Fruit fly (Drosophila melanogaster) whole organism, embryonic: Measurements from ENCODE around the gene Vlet.

Source experiments
- Abd-B ChIP-seq: fragments of 200-800 bp; sonication (Bioruptor generic); optimal IDR thresholded peaks from 2 replicates; lab custom pipeline; 2018; ENCODE audit warnings: missing biosample characterization, mild to moderate bottlenecking, missing genetic modification characterization, moderate library complexity
- Adf1 ChIP-seq: fragments of 200-800 bp; sonication (Bioruptor generic); IDR thresholded peaks from 2 replicates; pipeline ENCODE4 v1.3.6; 2022; ENCODE audit warnings: missing biosample characterization, missing genetic modification characterization
- Aef1 ChIP-seq: fragments of 200-800 bp; sonication (Bioruptor generic); IDR thresholded peaks from 3 replicates; pipeline ENCODE4 v1.3.6; 2022; ENCODE audit warnings: missing biosample characterization, missing genetic modification characterization
- Atf3 ChIP-seq: fragments of 200-800 bp; sonication (Bioruptor generic); optimal IDR thresholded peaks from 3 replicates; lab custom pipeline; 2016; ENCODE audit warnings: missing biosample characterization, missing genetic modification characterization
- Bgb ChIP-seq: fragments of 200-800 bp; sonication (Bioruptor generic); IDR thresholded peaks from 2 replicates; pipeline ENCODE4 v1.3.6; 2022; ENCODE audit warnings: missing biosample characterization, missing genetic modification characterization; ENCODE audit not compliant: partially characterized antibody
- BtbVII ChIP-seq: fragments of 200-800 bp; sonication (Bioruptor generic); optimal IDR thresholded peaks from 3 replicates; lab custom pipeline; 2017; ENCODE audit warnings: missing biosample characterization, mild to moderate bottlenecking, missing genetic modification characterization
- CG11696 ChIP-seq: fragments of 200-800 bp; sonication (Bioruptor generic); IDR thresholded peaks from 2 replicates; pipeline ENCODE4 v1.3.6; 2022; ENCODE audit warnings: missing biosample characterization, missing genetic modification characterization
- CG12391 ChIP-seq: fragments of 200-800 bp; sonication (Bioruptor generic); optimal IDR thresholded peaks from 3 replicates; lab custom pipeline; 2018; ENCODE audit warnings: missing biosample characterization, mild to moderate bottlenecking, missing genetic modification characterization, moderate library complexity
- CG15269 ChIP-seq: fragments of 200-800 bp; sonication (Bioruptor generic); optimal IDR thresholded peaks from 2 replicates; lab custom pipeline; 2018; ENCODE audit warnings: missing biosample characterization, mild to moderate bottlenecking, missing genetic modification characterization, moderate library complexity
- CG15696 ChIP-seq: fragments of 200-800 bp; sonication (Bioruptor generic); optimal IDR thresholded peaks from 2 replicates; lab custom pipeline; 2019; ENCODE audit warnings: missing biosample characterization, mild to moderate bottlenecking, missing genetic modification characterization, moderate library complexity
- CG17328 ChIP-seq: fragments of 200-800 bp; sonication (Bioruptor generic); IDR thresholded peaks from 2 replicates; pipeline ENCODE4 v1.3.6; 2022; ENCODE audit warnings: missing biosample characterization, missing genetic modification characterization
- CG17385 ChIP-seq: fragments of 200-800 bp; sonication (Bioruptor generic); optimal IDR thresholded peaks from 3 replicates; lab custom pipeline; 2018; ENCODE audit warnings: missing biosample characterization, mild to moderate bottlenecking, missing genetic modification characterization
- CG2120 ChIP-seq: fragments of 200-800 bp; sonication (Bioruptor generic); optimal IDR thresholded peaks from 3 replicates; lab custom pipeline; 2016; ENCODE audit warnings: missing biosample characterization, missing genetic modification characterization
- CG2889 ChIP-seq: fragments of 200-800 bp; sonication (Bioruptor generic); IDR thresholded peaks from 3 replicates; pipeline ENCODE4 v1.3.6; 2022; ENCODE audit warnings: missing biosample characterization, missing genetic modification characterization
- CG34224 ChIP-seq: fragments of 200-800 bp; sonication (Bioruptor generic); IDR thresholded peaks from 3 replicates; pipeline ENCODE4 v1.3.6; 2022; ENCODE audit warnings: missing biosample characterization, missing genetic modification characterization; ENCODE audit not compliant: partially characterized antibody
- CG4424 ChIP-seq: fragments of 200-800 bp; sonication (Bioruptor generic); optimal IDR thresholded peaks from 3 replicates; lab custom pipeline; 2016; ENCODE audit warnings: missing biosample characterization, missing genetic modification characterization
- CG6683 ChIP-seq: fragments of 200-800 bp; sonication (Bioruptor generic); optimal IDR thresholded peaks from 2 replicates; lab custom pipeline; 2017; ENCODE audit warnings: missing biosample characterization, mild to moderate bottlenecking, missing genetic modification characterization, missing genetic modification reagents
- CG7556 ChIP-seq: fragments of 200-800 bp; sonication (Bioruptor generic); optimal IDR thresholded peaks from 2 replicates; lab custom pipeline; 2017; ENCODE audit warnings: missing biosample characterization, mild to moderate bottlenecking, missing genetic modification characterization
- CG7839 ChIP-seq: fragments of 200-800 bp; sonication (Bioruptor generic); optimal IDR thresholded peaks from 3 replicates; lab custom pipeline; 2018; ENCODE audit warnings: missing biosample characterization, mild to moderate bottlenecking, missing genetic modification characterization, moderate library complexity
- CG8359 ChIP-seq: fragments of 200-800 bp; sonication (Bioruptor generic); optimal IDR thresholded peaks from 2 replicates; lab custom pipeline; 2017; ENCODE audit warnings: missing biosample characterization, mild to moderate bottlenecking, missing genetic modification characterization, borderline replicate concordance
- CG8924 ChIP-seq: fragments of 200-800 bp; optimal IDR thresholded peaks from 3 replicates; lab custom pipeline; 2019; ENCODE audit warnings: missing biosample characterization, mild to moderate bottlenecking, missing genetic modification characterization, moderate library complexity
- Camta ChIP-seq: fragments of 200-800 bp; sonication (Bioruptor generic); optimal IDR thresholded peaks from 2 replicates; lab custom pipeline; 2016; ENCODE audit warnings: missing biosample characterization, missing genetic modification characterization
- Chrac-16 ChIP-seq: fragments of 200-800 bp; sonication (Bioruptor generic); optimal IDR thresholded peaks from 3 replicates; lab custom pipeline; 2016; ENCODE audit warnings: missing biosample characterization, missing genetic modification characterization
- E2f1 ChIP-seq: fragments of 200-800 bp; sonication (Bioruptor generic); IDR thresholded peaks from 2 replicates; pipeline ENCODE4 v1.3.6; 2022; ENCODE audit warnings: missing biosample characterization, missing genetic modification characterization
- Fer1 ChIP-seq: fragments of 200-800 bp; sonication (Bioruptor generic); optimal IDR thresholded peaks from 2 replicates; lab custom pipeline; 2017; ENCODE audit warnings: missing biosample characterization, mild to moderate bottlenecking, missing genetic modification characterization
- Fer2 ChIP-seq: fragments of 200-800 bp; sonication (Bioruptor generic); optimal IDR thresholded peaks from 2 replicates; lab custom pipeline; 2018; ENCODE audit warnings: missing biosample characterization, mild to moderate bottlenecking, missing genetic modification characterization, moderate library complexity
- Hand ChIP-seq: fragments of 200-800 bp; sonication (Bioruptor generic); optimal IDR thresholded peaks from 2 replicates; lab custom pipeline; 2017; ENCODE audit warnings: mild to moderate bottlenecking, missing biosample characterization, missing genetic modification reagents, missing genetic modification characterization
- HmgZ ChIP-seq: fragments of 200-800 bp; sonication (Bioruptor generic); optimal IDR thresholded peaks from 2 replicates; lab custom pipeline; 2018; ENCODE audit warnings: missing biosample characterization, mild to moderate bottlenecking, missing genetic modification characterization
- Scr ChIP-seq: fragments of 200-800 bp; sonication (Bioruptor generic); IDR thresholded peaks from 2 replicates; pipeline ENCODE4 v1.3.6; 2022; ENCODE audit warnings: missing biosample characterization, missing genetic modification characterization; ENCODE audit not compliant: partially characterized antibody
- Sin3A ChIP-seq: fragments of >200 bp; optimal IDR thresholded peaks from 2 replicates; lab custom pipeline; 2018
- abd-A ChIP-seq: fragments of 200-800 bp; sonication (Bioruptor generic); optimal IDR thresholded peaks from 3 replicates; lab custom pipeline; 2019; ENCODE audit warnings: missing biosample characterization, mild to moderate bottlenecking, missing genetic modification characterization, moderate library complexity
- aop ChIP-seq: fragments of 200-800 bp; sonication (Bioruptor generic); IDR thresholded peaks from 2 replicates; pipeline ENCODE4 v1.3.6; 2022; ENCODE audit warnings: missing biosample characterization, missing genetic modification characterization
- ap ChIP-seq: fragments of 200-800 bp; sonication (Bioruptor generic); IDR thresholded peaks from 2 replicates; pipeline ENCODE4 v1.3.6; 2022; ENCODE audit warnings: missing biosample characterization, missing genetic modification characterization
- crc ChIP-seq: fragments of 200-800 bp; sonication (Bioruptor generic); optimal IDR thresholded peaks from 2 replicates; lab custom pipeline; 2016; ENCODE audit warnings: missing biosample characterization, missing genetic modification characterization
- fru ChIP-seq: fragments of >200 bp; optimal IDR thresholded peaks from 2 replicates; lab custom pipeline; 2017
- fu2 ChIP-seq: fragments of 200-800 bp; sonication (Bioruptor generic); optimal IDR thresholded peaks from 2 replicates; lab custom pipeline; 2016; ENCODE audit warnings: missing biosample characterization, missing genetic modification characterization
- gem ChIP-seq: fragments of 200-800 bp; sonication (Bioruptor generic); optimal IDR thresholded peaks from 2 replicates; lab custom pipeline; 2019; ENCODE audit warnings: missing biosample characterization, mild to moderate bottlenecking, missing genetic modification characterization, moderate library complexity
- gsb-n ChIP-seq: fragments of 200-800 bp; sonication (Bioruptor generic); optimal IDR thresholded peaks from 3 replicates; lab custom pipeline; 2018; ENCODE audit warnings: missing biosample characterization, mild to moderate bottlenecking, missing genetic modification characterization
- ind ChIP-seq: fragments of 200-800 bp; sonication (Bioruptor generic); optimal IDR thresholded peaks from 3 replicates; lab custom pipeline; 2016; ENCODE audit warnings: missing biosample characterization, missing genetic modification characterization
- knrl ChIP-seq: fragments of 200-800 bp; sonication (Bioruptor generic); IDR thresholded peaks from 3 replicates; pipeline ENCODE4 v1.3.6; 2022; ENCODE audit warnings: missing biosample characterization, missing genetic modification characterization; ENCODE audit not compliant: partially characterized antibody
- peb ChIP-seq: fragments of 200-800 bp; sonication (Bioruptor generic); IDR thresholded peaks from 2 replicates; pipeline ENCODE4 v1.3.6; 2022; ENCODE audit warnings: missing biosample characterization, missing genetic modification characterization
- pzg ChIP-seq: fragments of 200-800 bp; sonication (Bioruptor generic); optimal IDR thresholded peaks from 3 replicates; lab custom pipeline; 2018; ENCODE audit warnings: missing biosample characterization, mild to moderate bottlenecking, missing genetic modification characterization, moderate library complexity
- sim ChIP-seq: fragments of 200-800 bp; sonication (Bioruptor generic); IDR thresholded peaks from 2 replicates; pipeline ENCODE4 v1.3.6; 2022; ENCODE audit warnings: missing biosample characterization, missing genetic modification characterization
- tio ChIP-seq: fragments of 200-800 bp; sonication (Bioruptor generic); optimal IDR thresholded peaks from 2 replicates; lab custom pipeline; 2017; ENCODE audit warnings: missing biosample characterization, missing genetic modification characterization, inconsistent platforms
- toy ChIP-seq: fragments of 200-800 bp; sonication (Bioruptor generic); IDR thresholded peaks from 2 replicates; pipeline ENCODE4 v1.3.6; 2022; ENCODE audit warnings: missing biosample characterization, missing genetic modification characterization
- trh ChIP-seq: fragments of 200-800 bp; sonication (Bioruptor generic); optimal IDR thresholded peaks from 2 replicates; lab custom pipeline; 2016; ENCODE audit warnings: missing biosample characterization, missing genetic modification characterization
- ttk ChIP-seq: fragments of 200-800 bp; sonication (Bioruptor generic); IDR thresholded peaks from 2 replicates; pipeline ENCODE4 v2.1.2; 2022; ENCODE audit warnings: missing biosample characterization, missing genetic modification characterization
- twi ChIP-seq: fragments of 200-800 bp; optimal IDR thresholded peaks from 2 replicates; lab custom pipeline; 2019; ENCODE audit warnings: missing biosample characterization, mild to moderate bottlenecking, missing genetic modification characterization, moderate library complexity
- wdn ChIP-seq: fragments of 200-800 bp; sonication (Bioruptor generic); IDR thresholded peaks from 2 replicates; pipeline ENCODE4 v1.3.6; 2022; ENCODE audit warnings: missing biosample characterization, missing genetic modification characterization

Gene Vlet

DNA sequence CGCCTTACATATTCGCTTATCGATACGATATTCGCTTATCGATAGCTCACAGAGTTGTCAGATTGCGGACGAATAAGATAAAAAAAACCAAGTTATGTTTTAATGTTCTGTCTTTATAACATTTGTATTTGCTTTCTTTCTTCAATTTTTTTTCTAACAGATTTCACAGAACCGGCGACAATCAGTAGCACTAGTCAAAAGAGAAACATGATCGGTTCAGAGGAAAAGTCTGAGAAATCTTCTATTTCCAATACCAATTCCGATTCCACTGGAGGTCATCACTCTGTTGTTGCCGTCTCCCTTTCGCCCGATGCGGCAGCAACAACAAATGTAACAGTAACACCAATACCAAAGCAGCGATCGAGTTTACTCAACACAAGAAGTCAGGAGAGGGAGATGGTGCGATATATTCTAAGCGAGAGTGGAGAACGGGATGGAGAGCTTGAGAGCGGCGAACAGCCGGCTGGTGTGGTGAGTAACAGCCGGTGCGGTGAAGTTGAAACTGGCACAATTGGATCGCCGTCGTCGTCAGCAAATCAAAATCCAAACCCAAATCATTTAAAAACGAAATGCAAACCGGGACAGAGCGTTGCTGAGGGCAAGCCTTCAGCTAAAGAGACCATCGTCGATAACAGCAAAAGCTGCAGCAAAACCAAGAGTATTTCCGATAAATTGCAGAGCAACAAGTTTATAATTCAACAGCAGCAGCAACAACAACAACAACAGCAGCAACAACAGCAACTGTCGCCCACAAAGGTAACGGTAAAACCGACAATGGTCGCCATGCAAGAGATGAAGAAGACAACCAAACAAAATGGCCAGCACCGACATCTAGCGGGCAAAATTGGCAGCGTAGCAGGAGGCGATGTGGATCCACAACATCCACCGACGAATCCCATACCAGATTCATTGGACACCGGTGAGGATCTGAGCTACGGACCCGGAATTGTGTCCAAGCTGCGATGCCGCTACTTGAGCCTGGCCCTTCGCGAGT lies 3.5 kb upstream of the Vlet start (continued):
- TF ChIP-seq ap (GFP tag; lab: Robert Waterston, UW): no peak
- peak; percentile 20; the same call in 1 of the 2 replicates for TF ChIP-seq Bgb (GFP tag; lab: Robert Waterston, UW)
- TF ChIP-seq CG12391 (tag; lab: Kevin White, UChicago): peak; percentile 75
- TF ChIP-seq E2f1 (GFP tag; lab: Robert Waterston, UW): 0 out of 2 replicates have a peak, but pooled peaks have one; percentile 33
- peak; percentile 56 for TF ChIP-seq CG15696 (tag; lab: Kevin White, UChicago)
- no peak for TF ChIP-seq CG11696 (GFP tag; lab: Robert Waterston, UW)
- TF ChIP-seq Aef1: peak; percentile 88
- no peak for TF ChIP-seq tio (GFP tag; lab: Kevin White, UChicago)
- TF ChIP-seq abd-A (tag; lab: Kevin White, UChicago): peak; percentile 31
- peak; percentile 75 for TF ChIP-seq fu2 (GFP tag; lab: Kevin White, UChicago)
- no peak for TF ChIP-seq ttk (GFP tag; lab: Robert Waterston, UW)
- TF ChIP-seq gsb-n: no peak
- peak; percentile 50 for TF ChIP-seq CG4424 (GFP tag; lab: Kevin White, UChicago)
- peak; percentile 65 for TF ChIP-seq CG7556 (GFP tag; lab: Kevin White, UChicago)
- no peak for TF ChIP-seq peb
- TF ChIP-seq gem: peak; percentile 78
- TF ChIP-seq HmgZ (tag; lab: Kevin White, UChicago): peak; percentile 60
- no peak for TF ChIP-seq Sin3A (lab: Kevin White, UChicago)
- peak; percentile 60 for TF ChIP-seq Chrac-16
- no peak for TF ChIP-seq fru (lab: Kevin White, UChicago)
- TF ChIP-seq Adf1: no peak
- TF ChIP-seq CG2120 (GFP tag; lab: Kevin White, UChicago): peak; percentile 85
- TF ChIP-seq CG17328: no peak
- TF ChIP-seq Fer2 (tag; lab: Kevin White, UChicago): peak; percentile 35
- TF ChIP-seq wdn: peak; percentile 64; the same call in 1 of the 2 replicates
- peak; percentile 69 for TF ChIP-seq Scr (GFP tag; lab: Robert Waterston, UW)
- TF ChIP-seq Abd-B (GFP tag; lab: Kevin White, UChicago): peak; percentile 35
- TF ChIP-seq CG8359 (GFP tag; lab: Kevin White, UChicago): no peak
- peak; percentile 59 for TF ChIP-seq knrl
- peak; percentile 49 for TF ChIP-seq crc (GFP tag; lab: Kevin White, UChicago)
- TF ChIP-seq twi: peak; percentile 12
- TF ChIP-seq CG15269 (tag; lab: Kevin White, UChicago): peak; percentile 69
- peak; percentile 36 for TF ChIP-seq CG6683 (GFP tag; lab: Kevin White, UChicago)
- TF ChIP-seq CG17385 (GFP tag; lab: Kevin White, UChicago): peak; percentile 23
- TF ChIP-seq trh (GFP tag; lab: Kevin White, UChicago): peak; percentile 18
- TF ChIP-seq Camta: peak; percentile 61
- no peak for TF ChIP-seq CG2889 (GFP tag; lab: Robert Waterston, UW)
- peak; percentile 23 for TF ChIP-seq Atf3 (GFP tag; lab: Kevin White, UChicago)
- TF ChIP-seq BtbVII (GFP tag; lab: Kevin White, UChicago): peak; percentile 59
- TF ChIP-seq Fer1 (GFP tag; lab: Kevin White, UChicago): peak; percentile 71
- peak; percentile 50 for TF ChIP-seq pzg
- TF ChIP-seq ind: peak; percentile 73
- no peak for TF ChIP-seq sim (GFP tag; lab: Robert Waterston, UW)
- peak; percentile 50; the same call in 2 of the 3 replicates for TF ChIP-seq CG34224 (GFP tag; lab: Robert Waterston, UW)
- peak; percentile 49 for TF ChIP-seq Hand (GFP tag; lab: Kevin White, UChicago)
- peak; percentile 76 for TF ChIP-seq CG8924 (tag; lab: Kevin White, UChicago)
- no peak for TF ChIP-seq toy
- TF ChIP-seq aop: no peak
- TF ChIP-seq CG7839 (tag; lab: Kevin White, UChicago): peak; percentile 62
